Fruit fly (Drosophila melanogaster) whole organism, embryonic: Measurements from ENCODE around the gene Crtc.

Experiments used
- Ada2b ChIP-seq: fragments of 200-800 bp; sonication (Bioruptor generic); IDR thresholded peaks from 2 replicates; pipeline ENCODE4 v1.3.6; 2022; ENCODE audit warnings: missing biosample characterization, missing genetic modification characterization
- Adf1 ChIP-seq: fragments of 200-800 bp; sonication (Bioruptor generic); IDR thresholded peaks from 2 replicates; pipeline ENCODE4 v1.3.6; 2022; ENCODE audit warnings: missing biosample characterization, missing genetic modification characterization
- CG10147 ChIP-seq: fragments of 200-800 bp; sonication (Bioruptor generic); optimal IDR thresholded peaks from 2 replicates; lab custom pipeline; 2019; ENCODE audit warnings: missing biosample characterization, mild to moderate bottlenecking, missing genetic modification characterization, moderate library complexity
- CG10431 ChIP-seq: fragments of 200-800 bp; sonication (Bioruptor generic); optimal IDR thresholded peaks from 3 replicates; lab custom pipeline; 2018; ENCODE audit warnings: missing biosample characterization, mild to moderate bottlenecking, missing genetic modification characterization
- CG10565 ChIP-seq: fragments of 200-800 bp; sonication (Bioruptor generic); optimal IDR thresholded peaks from 3 replicates; lab custom pipeline; 2016; ENCODE audit warnings: missing biosample characterization, mild to moderate bottlenecking, missing genetic modification characterization
- CG11085 ChIP-seq: fragments of 200-800 bp; sonication (Bioruptor generic); IDR thresholded peaks from 2 replicates; pipeline ENCODE4 v1.3.6; 2022; ENCODE audit warnings: missing biosample characterization, missing genetic modification characterization
- CG13296 ChIP-seq: fragments of 200-800 bp; sonication (Bioruptor generic); optimal IDR thresholded peaks from 3 replicates; lab custom pipeline; 2018; ENCODE audit warnings: missing biosample characterization, mild to moderate bottlenecking, missing genetic modification characterization
- CG13894 ChIP-seq: fragments of 200-800 bp; sonication (Bioruptor generic); optimal IDR thresholded peaks from 3 replicates; lab custom pipeline; 2018; ENCODE audit warnings: missing biosample characterization, mild to moderate bottlenecking, missing genetic modification characterization, moderate library complexity
- CG16779 ChIP-seq: fragments of 200-800 bp; sonication (Bioruptor generic); IDR thresholded peaks from 2 replicates; pipeline ENCODE4 v1.3.6; 2022; ENCODE audit warnings: missing biosample characterization, missing genetic modification characterization
- CG17385 ChIP-seq: fragments of 200-800 bp; sonication (Bioruptor generic); optimal IDR thresholded peaks from 3 replicates; lab custom pipeline; 2018; ENCODE audit warnings: missing biosample characterization, mild to moderate bottlenecking, missing genetic modification characterization
- CG17612 ChIP-seq: fragments of 200-800 bp; sonication (Bioruptor generic); IDR thresholded peaks from 2 replicates; pipeline ENCODE4 v1.3.6; 2022; ENCODE audit warnings: missing biosample characterization, missing genetic modification characterization
- CG17912 ChIP-seq: fragments of 200-800 bp; sonication (Bioruptor generic); optimal IDR thresholded peaks from 2 replicates; lab custom pipeline; 2018; ENCODE audit warnings: missing biosample characterization, mild to moderate bottlenecking, missing genetic modification characterization
- CG18764 ChIP-seq: fragments of 200-800 bp; sonication (Bioruptor generic); optimal IDR thresholded peaks from 3 replicates; lab custom pipeline; 2016; ENCODE audit warnings: missing biosample characterization, missing genetic modification characterization
- CG3407 ChIP-seq: fragments of 200-800 bp; sonication (Bioruptor generic); optimal IDR thresholded peaks from 2 replicates; lab custom pipeline; 2018; ENCODE audit warnings: missing biosample characterization, mild to moderate bottlenecking, missing genetic modification characterization
- CG6813 ChIP-seq: fragments of 200-800 bp; sonication (Bioruptor generic); optimal IDR thresholded peaks from 2 replicates; lab custom pipeline; 2017; ENCODE audit warnings: missing biosample characterization, missing genetic modification characterization, mild to moderate bottlenecking, moderate library complexity, missing genetic modification reagents
- CG7987 ChIP-seq: fragments of 200-800 bp; sonication (Bioruptor generic); optimal IDR thresholded peaks from 2 replicates; lab custom pipeline; 2018; ENCODE audit warnings: missing biosample characterization, mild to moderate bottlenecking, missing genetic modification characterization, moderate library complexity
- CG8281 ChIP-seq: fragments of 200-800 bp; sonication (Bioruptor generic); optimal IDR thresholded peaks from 2 replicates; lab custom pipeline; 2018; ENCODE audit warnings: missing biosample characterization, mild to moderate bottlenecking, missing genetic modification characterization, moderate library complexity
- CrebB ChIP-seq: fragments of 200-800 bp; sonication (Bioruptor generic); optimal IDR thresholded peaks from 3 replicates; lab custom pipeline; 2018; ENCODE audit warnings: missing biosample characterization, mild to moderate bottlenecking, missing genetic modification characterization
- Dip2 ChIP-seq: fragments of 200-800 bp; sonication (Bioruptor generic); IDR thresholded peaks from 2 replicates; pipeline ENCODE4 v1.3.6; 2022; ENCODE audit warnings: missing biosample characterization, missing genetic modification characterization
- Dref ChIP-seq: fragments of 200-800 bp; sonication (Bioruptor generic); IDR thresholded peaks from 2 replicates; pipeline ENCODE4 v1.3.6; 2022; ENCODE audit warnings: missing biosample characterization, missing genetic modification characterization
- E2f2 ChIP-seq: fragments of 200-800 bp; sonication (Bioruptor generic); IDR thresholded peaks from 2 replicates; pipeline ENCODE4 v1.3.6; 2022; ENCODE audit warnings: missing biosample characterization, missing genetic modification characterization
- Hr3 ChIP-seq: fragments of 200-800 bp; sonication (Bioruptor generic); optimal IDR thresholded peaks from 3 replicates; lab custom pipeline; 2016; ENCODE audit warnings: missing biosample characterization, missing genetic modification characterization
- Sox102F ChIP-seq: fragments of 200-800 bp; sonication (Bioruptor generic); optimal IDR thresholded peaks from 2 replicates; lab custom pipeline; 2018; ENCODE audit warnings: missing biosample characterization, mild to moderate bottlenecking, missing genetic modification characterization, moderate library complexity
- Spps ChIP-seq: fragments of 200-800 bp; sonication (Bioruptor generic); optimal IDR thresholded peaks from 2 replicates; lab custom pipeline; 2018; ENCODE audit warnings: missing biosample characterization, mild to moderate bottlenecking, missing genetic modification characterization
- YL-1 ChIP-seq: fragments of 200-800 bp; sonication (Bioruptor generic); optimal IDR thresholded peaks from 3 replicates; lab custom pipeline; 2017; ENCODE audit warnings: missing biosample characterization, mild to moderate bottlenecking, missing genetic modification characterization
- amos ChIP-seq: fragments of 200-800 bp; sonication (Bioruptor generic); IDR thresholded peaks from 2 replicates; pipeline ENCODE4 v1.3.6; 2022; ENCODE audit warnings: missing biosample characterization, missing genetic modification characterization; ENCODE audit not compliant: partially characterized antibody
- ara ChIP-seq: fragments of 200-800 bp; sonication (Bioruptor generic); IDR thresholded peaks from 2 replicates; pipeline ENCODE4 v1.3.6; 2022; ENCODE audit warnings: missing biosample characterization, missing genetic modification characterization
- ase ChIP-seq: fragments of 200-800 bp; sonication (Bioruptor generic); IDR thresholded peaks from 3 replicates; pipeline ENCODE4 v1.3.6; 2022; ENCODE audit warnings: missing biosample characterization, missing genetic modification characterization
- bcd ChIP-seq: fragments of 200-800 bp; sonication (Bioruptor generic); optimal IDR thresholded peaks from 2 replicates; lab custom pipeline; 2017; ENCODE audit warnings: missing biosample characterization, mild to moderate bottlenecking, missing genetic modification characterization
- bsh ChIP-seq, 2 experiments: fragments of 200-800 bp; sonication (Bioruptor generic); optimal IDR thresholded peaks; 2 replicates each; lab custom pipeline; 2017 to 2018; ENCODE audit warnings: mild to moderate bottlenecking in 2 of 2, missing biosample characterization in 2 of 2, missing genetic modification characterization in 2 of 2, moderate library complexity in 1 of 2
- cas ChIP-seq: fragments of 200-800 bp; sonication (Bioruptor generic); IDR thresholded peaks from 2 replicates; pipeline ENCODE4 v1.3.6; 2022; ENCODE audit warnings: missing biosample characterization, missing genetic modification characterization
- cato ChIP-seq: fragments of 200-800 bp; sonication (Bioruptor generic); optimal IDR thresholded peaks from 2 replicates; lab custom pipeline; 2016; ENCODE audit warnings: missing biosample characterization, missing genetic modification characterization, borderline replicate concordance
- chinmo ChIP-seq: fragments of 200-800 bp; sonication (Bioruptor generic); IDR thresholded peaks from 4 replicates; pipeline ENCODE4 v1.3.6; 2022; ENCODE audit warnings: missing biosample characterization, missing genetic modification characterization; ENCODE audit not compliant: partially characterized antibody
- chm ChIP-seq: fragments of 200-800 bp; sonication (Bioruptor generic); IDR thresholded peaks from 2 replicates; pipeline ENCODE4 v1.3.6; 2022; ENCODE audit warnings: missing biosample characterization, missing genetic modification characterization
- dan ChIP-seq: fragments of 200-800 bp; sonication (Bioruptor generic); IDR thresholded peaks from 2 replicates; pipeline ENCODE4 v1.3.6; 2022; ENCODE audit warnings: missing biosample characterization, missing genetic modification characterization
- danr ChIP-seq: fragments of 200-800 bp; sonication (Bioruptor generic); IDR thresholded peaks from 2 replicates; pipeline ENCODE4 v1.3.6; 2022; ENCODE audit warnings: missing biosample characterization, missing genetic modification characterization
- dati ChIP-seq: fragments of 200-800 bp; sonication (Bioruptor generic); IDR thresholded peaks from 2 replicates; pipeline ENCODE4 v1.3.6; 2022; ENCODE audit warnings: missing biosample characterization, missing genetic modification characterization
- ewg ChIP-seq: fragments of 200-800 bp; sonication (Bioruptor generic); optimal IDR thresholded peaks from 3 replicates; lab custom pipeline; 2017; ENCODE audit warnings: mild to moderate bottlenecking, missing biosample characterization, missing genetic modification reagents, missing genetic modification characterization
- grau ChIP-seq: fragments of 200-800 bp; optimal IDR thresholded peaks from 3 replicates; lab custom pipeline; 2019; ENCODE audit warnings: missing biosample characterization, mild to moderate bottlenecking, missing genetic modification characterization, moderate library complexity
- grn ChIP-seq: fragments of 200-800 bp; sonication (Bioruptor generic); optimal IDR thresholded peaks from 3 replicates; lab custom pipeline; 2017; ENCODE audit warnings: missing biosample characterization, missing genetic modification characterization
- gsb ChIP-seq: fragments of 200-800 bp; sonication (Bioruptor generic); IDR thresholded peaks from 2 replicates; pipeline ENCODE4 v1.3.6; 2022; ENCODE audit warnings: missing biosample characterization, missing genetic modification characterization
- kah ChIP-seq: fragments of 200-800 bp; sonication (Bioruptor generic); optimal IDR thresholded peaks from 2 replicates; lab custom pipeline; 2018; ENCODE audit warnings: missing biosample characterization, mild to moderate bottlenecking, missing genetic modification characterization
- pita ChIP-seq: fragments of 200-800 bp; sonication (Bioruptor generic); optimal IDR thresholded peaks from 2 replicates; lab custom pipeline; 2017; ENCODE audit warnings: missing biosample characterization, mild to moderate bottlenecking, missing genetic modification characterization
- pnt ChIP-seq: fragments of 200-800 bp; sonication (Bioruptor generic); optimal IDR thresholded peaks from 3 replicates; lab custom pipeline; 2016; ENCODE audit warnings: missing biosample characterization, missing genetic modification characterization
- repo ChIP-seq: fragments of 200-800 bp; sonication (Bioruptor generic); optimal IDR thresholded peaks from 2 replicates; lab custom pipeline; 2016; ENCODE audit warnings: missing biosample characterization, missing genetic modification characterization
- so ChIP-seq: fragments of 200-800 bp; sonication (Bioruptor generic); IDR thresholded peaks from 3 replicates; pipeline ENCODE4 v1.3.6; 2022; ENCODE audit warnings: missing biosample characterization, missing genetic modification characterization
- stc ChIP-seq: fragments of 200-800 bp; sonication (Bioruptor generic); IDR thresholded peaks from 2 replicates; pipeline ENCODE4 v1.3.6; 2022; ENCODE audit warnings: missing biosample characterization, missing genetic modification characterization
- twi ChIP-seq: fragments of 200-800 bp; optimal IDR thresholded peaks from 2 replicates; lab custom pipeline; 2019; ENCODE audit warnings: missing biosample characterization, mild to moderate bottlenecking, missing genetic modification characterization, moderate library complexity
- vnd ChIP-seq: fragments of 200-800 bp; sonication (Bioruptor generic); IDR thresholded peaks from 3 replicates; pipeline ENCODE4 v1.3.6; 2022; ENCODE audit warnings: missing biosample characterization, missing genetic modification characterization; ENCODE audit not compliant: partially characterized antibody
- wek ChIP-seq: fragments of 200-800 bp; sonication (Bioruptor generic); optimal IDR thresholded peaks from 3 replicates; lab custom pipeline; 2018; ENCODE audit warnings: missing biosample characterization, mild to moderate bottlenecking, missing genetic modification characterization, moderate library complexity
- zf30C ChIP-seq: fragments of 200-800 bp; sonication (Bioruptor generic); optimal IDR thresholded peaks from 3 replicates; lab custom pipeline; 2018; ENCODE audit warnings: missing biosample characterization, mild to moderate bottlenecking, missing genetic modification characterization

The Crtc gene

dm6 chr3L:17619209-17619705, 49.8 kb downstream of the Crtc start, which contains the start of gene Eip74EF (continued):
- TF ChIP-seq CG18764 (GFP tag; lab: Kevin White, UChicago) (no peak), danr (GFP tag; lab: Robert Waterston, UW) (no peak), Adf1 (GFP tag; lab: Robert Waterston, UW) (0 out of 2 replicates have a peak, but pooled peaks have one; percentile 31), ara (GFP tag; lab: Robert Waterston, UW) (no peak), CG13296 (GFP tag; lab: Kevin White, UChicago) (no peak), stc (GFP tag; lab: Robert Waterston, UW) (no peak), gsb (0 out of 2 replicates have a peak, but pooled peaks have one; percentile 26), kah (GFP tag; lab: Kevin White, UChicago) (no peak), CG17385 (GFP tag; lab: Kevin White, UChicago) (peak; percentile 19), dan (GFP tag; lab: Robert Waterston, UW) (no peak), pita (no peak), CG16779 (GFP tag; lab: Robert Waterston, UW) (no peak), CG13894 (tag; lab: Kevin White, UChicago) (no peak), wek (no peak), dati (GFP tag; lab: Robert Waterston, UW) (no peak), vnd (GFP tag; lab: Robert Waterston, UW) (no peak), Dref (no peak), chm (GFP tag; lab: Robert Waterston, UW) (no peak; the same call in 1 of the 2 replicates), amos (GFP tag; lab: Robert Waterston, UW) (peak; percentile 7; the same call in 1 of the 2 replicates), CG8281 (tag; lab: Kevin White, UChicago) (no peak), E2f2 (GFP tag; lab: Robert Waterston, UW) (no peak; the same call in 1 of the 2 replicates), Dip2 (GFP tag; lab: Robert Waterston, UW) (no peak), ase (no peak), so (GFP tag; lab: Robert Waterston, UW) (peak; percentile 59; the same call in 2 of the 3 replicates), CG6813 (GFP tag; lab: Kevin White, UChicago) (no peak), CrebB (no peak), Sox102F (GFP tag; lab: Kevin White, UChicago) (no peak), chinmo (peak; percentile 99), CG11085 (no peak), CG10565 (GFP tag; lab: Kevin White, UChicago) (no peak), repo (no peak), CG10147 (no peak), CG7987 (peak; percentile 11), CG17912 (no peak), twi (tag; lab: Kevin White, UChicago) (no peak), CG10431 (GFP tag; lab: Kevin White, UChicago) (no peak), zf30C (GFP tag; lab: Kevin White, UChicago) (no peak), bsh (GFP tag; optimal IDR thresholded peaks at IDR 0.05; lab: Kevin White, UChicago) (peak; percentile 42 to 62), grau (tag; lab: Kevin White, UChicago) (peak; percentile 80), ewg (GFP tag; lab: Kevin White, UChicago) (no peak), Ada2b (no peak), bcd (GFP tag; lab: Kevin White, UChicago) (no peak), cato (GFP tag; lab: Kevin White, UChicago) (no peak), CG3407 (no peak), Spps (tag; lab: Kevin White, UChicago) (no peak), Hr3 (no peak), grn (GFP tag; lab: Kevin White, UChicago) (no peak), cas (GFP tag; lab: Robert Waterston, UW) (no peak), YL-1 (no peak), pnt (no peak), CG17612 (GFP tag; lab: Robert Waterston, UW) (no peak)
